Fruit fly (Drosophila melanogaster) whole organism: ENCODE measurements around the gene CG31126.

Experiments
- CG8478 ChIP-seq: fragments of >200 bp; optimal IDR thresholded peaks from 2 replicates; lab custom pipeline; 2018; ENCODE audit warnings: inconsistent platforms
- pan ChIP-seq: fragments of >200 bp; optimal IDR thresholded peaks from 2 replicates; lab custom pipeline; 2017

dm6 chr3R:24659173-24659846 lies at the start of gene CG31126:
- TF ChIP-seq pan (lab: Kevin White, UChicago) (no peak), CG8478 (lab: Kevin White, UChicago) (no peak)
